Fruit fly (Drosophila melanogaster): ENCODE measurements around the gene RpL22.
A peak's percentile ranks its signal among the peaks of the same experiment; 100 is the strongest.

RpL22 gene

DNA sequence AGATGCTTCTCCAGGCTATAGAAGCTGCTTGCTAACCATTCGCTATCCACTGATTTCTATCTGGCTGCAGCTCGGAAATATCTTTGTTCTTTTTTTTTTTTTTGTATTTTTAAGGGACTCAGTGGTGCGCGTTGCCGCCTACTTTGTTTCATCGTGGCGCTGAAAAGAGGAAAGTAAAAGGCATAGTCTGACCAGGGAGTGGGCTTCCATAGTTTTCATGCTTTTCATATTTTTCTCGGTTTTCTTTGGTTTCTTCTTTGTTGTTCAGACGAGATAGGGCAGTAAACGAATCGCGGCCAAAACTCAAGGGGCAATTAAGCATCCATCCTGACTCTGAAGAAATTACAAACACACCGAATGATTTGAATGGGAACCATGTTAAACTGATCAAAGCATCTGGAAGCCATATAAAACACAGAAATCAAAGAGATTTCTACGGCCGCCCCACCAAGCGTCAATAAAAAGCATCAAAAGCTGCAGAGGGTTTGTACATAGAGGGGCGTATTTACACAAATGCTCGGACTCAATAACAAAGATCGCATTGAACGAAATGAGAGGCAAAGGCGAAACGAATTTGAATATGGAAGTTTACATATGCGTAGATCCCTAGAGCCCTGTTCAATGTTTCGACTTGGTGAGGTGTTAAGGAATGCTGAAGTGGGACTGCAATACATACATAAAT, 7.5 kb upstream of the RpL22 start:
- TF ChIP-seq Sp1 (GFP tag; optimal IDR thresholded peaks at IDR 0.05) (no peak), psq (GFP tag; optimal IDR thresholded peaks at IDR 0.05) (no peak), dl (GFP tag; optimal IDR thresholded peaks at IDR 0.05; ENCODE audit: insufficient read depth in 1 of 2, partially characterized antibody in 2 of 2) (no peak), foxo (GFP tag; optimal IDR thresholded peaks at IDR 0.05) (no peak), Hnf4 (GFP tag; optimal IDR thresholded peaks at IDR 0.05) (no peak), Hr83 (GFP tag; optimal IDR thresholded peaks at IDR 0.05; ENCODE audit: poor library complexity, severe bottlenecking) (no peak), dmrt93B (GFP tag; optimal IDR thresholded peaks at IDR 0.05) (no peak), h (GFP tag; optimal IDR thresholded peaks at IDR 0.05) (no peak), Rel (GFP tag; optimal IDR thresholded peaks at IDR 0.05) (no peak), Rel (tag; optimal IDR thresholded peaks at IDR 0.05) (no peak), lola (GFP tag; optimal IDR thresholded peaks at IDR 0.05) (no peak), jim (GFP tag; optimal IDR thresholded peaks at IDR 0.05) (no peak), woc (GFP tag; optimal IDR thresholded peaks at IDR 0.05) (no peak), Abd-B (GFP tag; optimal IDR thresholded peaks at IDR 0.05) (no peak), sv (GFP tag; optimal IDR thresholded peaks at IDR 0.05) (no peak), Myc (optimal IDR thresholded peaks at IDR 0.05) (no peak), Hr78 (GFP tag; optimal IDR thresholded peaks at IDR 0.05) (no peak), dsf (GFP tag; optimal IDR thresholded peaks at IDR 0.05; ENCODE audit: borderline replicate concordance) (no peak), pan (optimal IDR thresholded peaks at IDR 0.05) (no peak), ey (GFP tag; optimal IDR thresholded peaks at IDR 0.05) (no peak)

dm6 chrX:771431-772064, 6.6 kb upstream of the RpL22 start:
- TF ChIP-seq fru (GFP tag; optimal IDR thresholded peaks at IDR 0.05) (peak; percentile 34), Hr83 (GFP tag; optimal IDR thresholded peaks at IDR 0.05; ENCODE audit: poor library complexity, severe bottlenecking) (no peak)

DNA sequence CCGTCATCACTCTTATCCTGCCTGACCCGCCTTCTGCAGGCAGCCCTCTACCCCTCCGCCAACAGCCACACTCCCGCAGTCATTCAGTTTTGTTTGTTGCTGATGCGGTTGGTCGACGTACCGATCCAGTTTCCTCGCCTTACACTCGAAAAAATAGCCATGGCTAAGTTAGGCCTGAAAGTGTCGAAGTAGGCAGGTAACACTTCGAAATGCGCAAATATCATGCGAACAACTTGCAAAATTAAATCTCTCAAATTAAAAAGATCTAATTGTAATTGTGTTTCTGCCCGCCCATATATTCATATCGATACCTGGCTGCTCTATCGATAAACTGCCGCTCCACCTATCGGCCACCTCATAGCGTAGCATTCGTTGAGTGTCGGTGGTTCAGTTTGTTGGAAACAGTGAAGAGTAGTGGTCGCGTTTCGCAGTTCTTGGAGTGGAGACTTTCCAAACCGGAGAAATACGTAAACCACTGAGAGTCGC, 4.8 kb upstream of the RpL22 start, which contains the start of gene fz3:
Gene fz3, plus strand, starts transcription at position 307 of the 486 bp plus-strand sequence.
- TF ChIP-seq Vsx2 (GFP tag; optimal IDR thresholded peaks at IDR 0.05; ENCODE audit: partially characterized antibody) (no peak), OdsH (GFP tag; optimal IDR thresholded peaks at IDR 0.05) (peak; percentile 64), HLH106 (tag; optimal IDR thresholded peaks at IDR 0.05) (peak; percentile 76), dmrt93B (GFP tag; optimal IDR thresholded peaks at IDR 0.05) (peak; percentile 32), rgr (GFP tag; optimal IDR thresholded peaks at IDR 0.05) (peak; percentile 78), dl (GFP tag; optimal IDR thresholded peaks at IDR 0.05; ENCODE audit: insufficient read depth in 1 of 2, partially characterized antibody in 2 of 2) (no peak), Sp1 (GFP tag; optimal IDR thresholded peaks at IDR 0.05) (peak; percentile 75), pan (optimal IDR thresholded peaks at IDR 0.05) (no peak), CG32264 (GFP tag; optimal IDR thresholded peaks at IDR 0.05) (peak; percentile 58), dsf (GFP tag; optimal IDR thresholded peaks at IDR 0.05; ENCODE audit: borderline replicate concordance) (no peak), br (GFP tag; optimal IDR thresholded peaks at IDR 0.05) (peak; percentile 77), Hnf4 (GFP tag; optimal IDR thresholded peaks at IDR 0.05) (peak; percentile 71), N (GFP tag; optimal IDR thresholded peaks at IDR 0.05) (no peak), Jra (GFP tag; optimal IDR thresholded peaks at IDR 0.05) (peak; percentile 67), Dif (GFP tag; optimal IDR thresholded peaks at IDR 0.05; ENCODE audit: partially characterized antibody) (peak; percentile 42), woc (GFP tag; optimal IDR thresholded peaks at IDR 0.05) (peak; percentile 63), Hr78 (GFP tag; optimal IDR thresholded peaks at IDR 0.05) (no peak), psq (GFP tag; optimal IDR thresholded peaks at IDR 0.05) (peak; percentile 77), fru (GFP tag; optimal IDR thresholded peaks at IDR 0.05) (peak; percentile 88), h (GFP tag; optimal IDR thresholded peaks at IDR 0.05) (peak; percentile 82), ey (GFP tag; optimal IDR thresholded peaks at IDR 0.05) (peak; percentile 74), Hr83 (GFP tag; optimal IDR thresholded peaks at IDR 0.05; ENCODE audit: poor library complexity, severe bottlenecking) (peak; percentile 73), sage (GFP tag; optimal IDR thresholded peaks at IDR 0.05) (no peak), Rel (GFP tag; optimal IDR thresholded peaks at IDR 0.05) (no peak), Rel (tag; optimal IDR thresholded peaks at IDR 0.05) (peak; percentile 37), lola (GFP tag; optimal IDR thresholded peaks at IDR 0.05) (no peak), CrebA (GFP tag; optimal IDR thresholded peaks at IDR 0.05; ENCODE audit: borderline replicate concordance) (no peak), CG9705 (GFP tag; optimal IDR thresholded peaks at IDR 0.05) (peak; percentile 34), Abd-B (GFP tag; optimal IDR thresholded peaks at IDR 0.05) (no peak), foxo (GFP tag; optimal IDR thresholded peaks at IDR 0.05) (peak in 1 of 2 experiments; percentile 78)

Measured in whole organism, wandering third instar larva.